Worm (Caenorhabditis elegans) whole organism, early embryonic: ENCODE results near the gene best-2.

Experiments used
- B0310.2 ChIP-seq: sonication (generic microtip); optimal IDR thresholded peaks from 2 replicates; lab custom pipeline; 2016; ENCODE audit warnings: mild to moderate bottlenecking, missing genetic modification characterization, missing compliant biosample characterization
- ama-1 ChIP-seq: fragments of 150-350 bp; optimal IDR thresholded peaks from 2 replicates; lab custom pipeline; 2014
- ceh-13 ChIP-seq: fragments of 200-800 bp; sonication (Bioruptor generic); optimal IDR thresholded peaks from 2 replicates; lab custom pipeline; 2018; ENCODE audit warnings: mild to moderate bottlenecking, missing genetic modification characterization, missing compliant biosample characterization
- ceh-36 ChIP-seq: sonication (generic microtip); optimal IDR thresholded peaks from 2 replicates; lab custom pipeline; 2016; ENCODE audit warnings: missing genetic modification characterization, inconsistent platforms, missing compliant biosample characterization
- hmg-4 ChIP-seq: fragments of 200-800 bp; sonication (Bioruptor generic); optimal IDR thresholded peaks from 2 replicates; lab custom pipeline; 2018; ENCODE audit warnings: mild to moderate bottlenecking, missing genetic modification characterization, missing compliant biosample characterization
- hnd-1 ChIP-seq: sonication (generic microtip); optimal IDR thresholded peaks from 2 replicates; lab custom pipeline; 2016; ENCODE audit warnings: missing genetic modification characterization, missing compliant biosample characterization

ce11 chrIV:13104900-13105299 is 8.0 kb downstream of the best-2 start, which contains the start of gene rde-11:
- TF ChIP-seq B0310.2 (no peak), hnd-1 (tag; lab: Kevin White, UChicago) (no peak), ama-1 (lab: Kevin White, UChicago) (no peak), ceh-36 (tag; lab: Kevin White, UChicago) (no peak), hmg-4 (GFP tag; lab: Kevin White, UChicago) (no peak), ceh-13 (GFP tag; lab: Kevin White, UChicago) (no peak)
